Fruit fly (Drosophila melanogaster) whole organism, wandering third instar larva: ENCODE data around the gene Task6.

Source experiments
- Abd-B ChIP-seq: fragments of >200 bp; optimal IDR thresholded peaks from 2 replicates; lab custom pipeline; 2017; ENCODE audit warnings: missing biosample characterization, missing genetic modification characterization
- CrebA ChIP-seq: fragments of 200-800 bp; sonication (Bioruptor generic); optimal IDR thresholded peaks from 2 replicates; lab custom pipeline; 2016; ENCODE audit warnings: missing biosample characterization, mild to moderate bottlenecking, missing genetic modification characterization, borderline replicate concordance
- Dfd ChIP-seq: fragments of >200 bp; optimal IDR thresholded peaks from 2 replicates; lab custom pipeline; 2017; ENCODE audit warnings: missing biosample characterization, missing genetic modification characterization
- Hr83 ChIP-seq: fragments of 200-300 bp; sonication (Bioruptor generic); optimal IDR thresholded peaks from 2 replicates; lab custom pipeline; 2016; ENCODE audit warnings: missing biosample characterization, mild to moderate bottlenecking, missing genetic modification characterization, moderate library complexity; ENCODE audit not compliant: poor library complexity, severe bottlenecking
- dl ChIP-seq, 2 experiments: fragments of 175-275, 200-275 bp in 1 of 2; fragments of 200-275 bp in 1 of 2; sonication (Bioruptor generic); optimal IDR thresholded peaks; lab custom pipeline; 2018; ENCODE audit warnings: mild to moderate bottlenecking in 2 of 2, missing biosample characterization in 2 of 2, missing genetic modification characterization in 2 of 2, moderate library complexity in 2 of 2; ENCODE audit not compliant: partially characterized antibody in 2 of 2, insufficient read depth in 1 of 2
- fru ChIP-seq: fragments of 200-800 bp; sonication (Bioruptor generic); optimal IDR thresholded peaks from 3 replicates; lab custom pipeline; 2016; ENCODE audit warnings: missing biosample characterization, mild to moderate bottlenecking, missing genetic modification characterization
- h ChIP-seq: fragments of 200-800 bp; sonication (Bioruptor generic); optimal IDR thresholded peaks from 3 replicates; lab custom pipeline; 2016; ENCODE audit warnings: missing biosample characterization, mild to moderate bottlenecking, missing genetic modification characterization
- pan ChIP-seq: fragments of >200 bp; optimal IDR thresholded peaks from 2 replicates; lab custom pipeline; 2017

- TF ChIP-seq CrebA (GFP tag; lab: Kevin White, UChicago) = no peak
- TF ChIP-seq Hr83 (GFP tag; lab: Kevin White, UChicago) = no peak
- no peak for TF ChIP-seq Dfd (GFP tag; lab: Kevin White, UChicago)
- TF ChIP-seq h = no peak
- no peak for TF ChIP-seq Abd-B
- TF ChIP-seq pan (lab: Kevin White, UChicago) = no peak
- no peak for TF ChIP-seq fru (GFP tag; lab: Kevin White, UChicago)
- no peak for TF ChIP-seq dl (GFP tag; optimal IDR thresholded peaks at IDR 0.05; lab: Kevin White, UChicago; ENCODE audit: insufficient read depth in 1 of 2, partially characterized antibody in 2 of 2)
Measured at dm6 chr3R:13685969-13686368, 11.6 kb upstream of the Task6 start.
